Fruit fly (Drosophila melanogaster) whole organism, pupa: Measurements from ENCODE around the gene CG5500.

Source experiments
- CG12605 ChIP-seq: fragments of 200-800 bp; sonication (Bioruptor generic); IDR thresholded peaks from 2 replicates; pipeline ENCODE4 v1.3.6; 2022; ENCODE audit warnings: missing biosample characterization, missing genetic modification characterization
- CG9948 ChIP-seq: fragments of 200-800 bp; sonication (Bioruptor generic); optimal IDR thresholded peaks from 2 replicates; lab custom pipeline; 2018; ENCODE audit warnings: missing biosample characterization, mild to moderate bottlenecking, missing genetic modification characterization, moderate library complexity
- EcR ChIP-seq: fragments of 200-800 bp; sonication (Bioruptor generic); optimal IDR thresholded peaks from 3 replicates; lab custom pipeline; 2019; ENCODE audit warnings: missing biosample characterization, missing genetic modification characterization, mild to moderate bottlenecking, moderate library complexity, missing genetic modification reagents

DNA sequence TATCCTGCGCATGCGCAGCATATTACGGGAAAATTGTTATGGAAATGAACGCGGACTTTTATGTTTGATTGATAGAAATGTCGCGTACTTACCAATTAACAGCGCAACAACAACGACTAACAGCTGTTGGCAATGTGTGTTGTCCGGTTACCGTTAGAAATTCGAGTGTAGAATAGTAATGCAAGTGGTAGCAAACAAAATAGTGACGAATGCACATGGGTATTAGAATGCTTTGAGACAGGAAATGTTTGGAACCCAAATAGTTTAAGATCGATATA lies 6.5 kb downstream of the CG5500 start:
- TF ChIP-seq CG9948: no peak
- TF ChIP-seq CG12605: no peak
- no peak for TF ChIP-seq EcR
